Fruit fly (Drosophila melanogaster) whole organism, embryonic: ENCODE data around the gene rumi.

Source experiments
- CG10979 ChIP-seq: fragments of 200-800 bp; sonication (Bioruptor generic); optimal IDR thresholded peaks from 2 replicates; lab custom pipeline; 2018; ENCODE audit warnings: missing biosample characterization, mild to moderate bottlenecking, missing genetic modification characterization, moderate library complexity
- CG11085 ChIP-seq: fragments of 200-800 bp; sonication (Bioruptor generic); IDR thresholded peaks from 2 replicates; pipeline ENCODE4 v1.3.6; 2022; ENCODE audit warnings: missing biosample characterization, missing genetic modification characterization
- CG11723 ChIP-seq: fragments of 200-800 bp; sonication (Bioruptor generic); optimal IDR thresholded peaks from 2 replicates; lab custom pipeline; 2017; ENCODE audit warnings: missing biosample characterization, mild to moderate bottlenecking, missing genetic modification characterization
- CG13775 ChIP-seq: fragments of 200-800 bp; sonication (Bioruptor generic); optimal IDR thresholded peaks from 3 replicates; lab custom pipeline; 2017; ENCODE audit warnings: missing biosample characterization, mild to moderate bottlenecking, missing genetic modification characterization
- CG14710 ChIP-seq: fragments of 200-800 bp; sonication (Bioruptor generic); optimal IDR thresholded peaks from 3 replicates; lab custom pipeline; 2019; ENCODE audit warnings: missing biosample characterization, mild to moderate bottlenecking, missing genetic modification characterization, moderate library complexity
- CG14860 ChIP-seq: fragments of 200-800 bp; sonication (Bioruptor generic); IDR thresholded peaks from 3 replicates; pipeline ENCODE4 v1.3.6; 2022; ENCODE audit warnings: missing biosample characterization, missing genetic modification characterization; ENCODE audit not compliant: partially characterized antibody
- CG15011 ChIP-seq: fragments of 200-800 bp; sonication (Bioruptor generic); optimal IDR thresholded peaks from 3 replicates; lab custom pipeline; 2018; ENCODE audit warnings: missing biosample characterization, mild to moderate bottlenecking, missing genetic modification characterization
- CG1602 ChIP-seq: fragments of 200-800 bp; sonication (Bioruptor generic); optimal IDR thresholded peaks from 3 replicates; lab custom pipeline; 2016; ENCODE audit warnings: missing biosample characterization, missing genetic modification characterization
- CG1603 ChIP-seq: fragments of 200-800 bp; sonication (Bioruptor generic); optimal IDR thresholded peaks from 2 replicates; lab custom pipeline; 2019; ENCODE audit warnings: missing biosample characterization, mild to moderate bottlenecking, missing genetic modification characterization, moderate library complexity
- CG18476 ChIP-seq: fragments of 200-800 bp; sonication (Bioruptor generic); optimal IDR thresholded peaks from 2 replicates; lab custom pipeline; 2016; ENCODE audit warnings: missing biosample characterization, mild to moderate bottlenecking, missing genetic modification characterization
- CG2678 ChIP-seq: fragments of 200-800 bp; sonication (Bioruptor generic); optimal IDR thresholded peaks from 3 replicates; lab custom pipeline; 2019; ENCODE audit warnings: missing biosample characterization, mild to moderate bottlenecking, missing genetic modification characterization, moderate library complexity
- CG32767 ChIP-seq: fragments of 200-800 bp; sonication (Bioruptor generic); IDR thresholded peaks from 2 replicates; pipeline ENCODE4 v1.3.6; 2022; ENCODE audit warnings: missing biosample characterization, missing genetic modification characterization
- CG34224 ChIP-seq: fragments of 200-800 bp; sonication (Bioruptor generic); IDR thresholded peaks from 3 replicates; pipeline ENCODE4 v1.3.6; 2022; ENCODE audit warnings: missing biosample characterization, missing genetic modification characterization; ENCODE audit not compliant: partially characterized antibody
- CG34422 ChIP-seq: fragments of 200-800 bp; sonication (Bioruptor generic); IDR thresholded peaks from 3 replicates; pipeline ENCODE4 v1.3.6; 2022; ENCODE audit warnings: missing biosample characterization, missing genetic modification characterization
- CG42726 ChIP-seq: fragments of 200-800 bp; sonication (Bioruptor generic); IDR thresholded peaks from 2 replicates; pipeline ENCODE4 v1.3.6; 2022; ENCODE audit warnings: missing biosample characterization, missing genetic modification characterization; ENCODE audit not compliant: partially characterized antibody
- CG4617 ChIP-seq: fragments of 200-800 bp; sonication (Bioruptor generic); optimal IDR thresholded peaks from 3 replicates; lab custom pipeline; 2016; ENCODE audit warnings: missing biosample characterization, missing genetic modification characterization, borderline replicate concordance
- CG4707 ChIP-seq: fragments of 200-800 bp; sonication (Bioruptor generic); optimal IDR thresholded peaks from 2 replicates; lab custom pipeline; 2018; ENCODE audit warnings: missing biosample characterization, mild to moderate bottlenecking, missing genetic modification characterization, moderate library complexity
- CG7963 ChIP-seq: fragments of 200-800 bp; sonication (Bioruptor generic); IDR thresholded peaks from 3 replicates; pipeline ENCODE4 v1.3.6; 2022; ENCODE audit warnings: missing biosample characterization, missing genetic modification characterization; ENCODE audit not compliant: partially characterized antibody
- CrebB ChIP-seq: fragments of 200-800 bp; sonication (Bioruptor generic); optimal IDR thresholded peaks from 3 replicates; lab custom pipeline; 2018; ENCODE audit warnings: missing biosample characterization, mild to moderate bottlenecking, missing genetic modification characterization
- Dll ChIP-seq: fragments of 200-800 bp; sonication (Bioruptor generic); IDR thresholded peaks from 4 replicates; pipeline ENCODE4 v1.3.6; 2022; ENCODE audit warnings: missing biosample characterization, missing genetic modification characterization; ENCODE audit not compliant: partially characterized antibody
- Dp ChIP-seq: fragments of 200-800 bp; sonication (Bioruptor generic); optimal IDR thresholded peaks from 2 replicates; lab custom pipeline; 2018; ENCODE audit warnings: missing biosample characterization, mild to moderate bottlenecking, missing genetic modification characterization, moderate library complexity
- Fer1 ChIP-seq: fragments of 200-800 bp; sonication (Bioruptor generic); optimal IDR thresholded peaks from 2 replicates; lab custom pipeline; 2017; ENCODE audit warnings: missing biosample characterization, mild to moderate bottlenecking, missing genetic modification characterization
- Hr39 ChIP-seq: fragments of >200 bp; optimal IDR thresholded peaks from 2 replicates; lab custom pipeline; 2017
- Kr ChIP-seq: fragments of 200-800 bp; sonication (Bioruptor generic); optimal IDR thresholded peaks from 2 replicates; lab custom pipeline; 2017; ENCODE audit warnings: missing biosample characterization, mild to moderate bottlenecking, missing genetic modification characterization
- MBD-R2 ChIP-seq: fragments of 200-800 bp; sonication (Bioruptor generic); IDR thresholded peaks from 2 replicates; pipeline ENCODE4 v1.3.6; 2022; ENCODE audit warnings: missing biosample characterization, missing genetic modification characterization
- MTF-1 ChIP-seq: fragments of 200-800 bp; sonication (Bioruptor generic); optimal IDR thresholded peaks from 2 replicates; lab custom pipeline; 2018; ENCODE audit warnings: missing biosample characterization, mild to moderate bottlenecking, missing genetic modification characterization, borderline replicate concordance
- Med ChIP-seq: fragments of 200-800 bp; sonication (Bioruptor generic); peaks from one replicate; lab custom pipeline; 2016; ENCODE audit warnings: missing biosample characterization, missing genetic modification characterization, mild to moderate bottlenecking, inconsistent platforms, moderate library complexity
- Myb ChIP-seq: fragments of 200-800 bp; sonication (Bioruptor generic); optimal IDR thresholded peaks from 2 replicates; lab custom pipeline; 2016; ENCODE audit warnings: missing biosample characterization, missing genetic modification characterization
- Scr ChIP-seq: fragments of 200-800 bp; sonication (Bioruptor generic); IDR thresholded peaks from 2 replicates; pipeline ENCODE4 v1.3.6; 2022; ENCODE audit warnings: missing biosample characterization, missing genetic modification characterization; ENCODE audit not compliant: partially characterized antibody
- Sin3A ChIP-seq: fragments of >200 bp; optimal IDR thresholded peaks from 2 replicates; lab custom pipeline; 2018
- Xbp1 ChIP-seq: fragments of 200-800 bp; sonication (Bioruptor generic); optimal IDR thresholded peaks from 3 replicates; lab custom pipeline; 2016; ENCODE audit warnings: missing biosample characterization, mild to moderate bottlenecking, missing genetic modification characterization
- YL-1 ChIP-seq: fragments of 200-800 bp; sonication (Bioruptor generic); optimal IDR thresholded peaks from 3 replicates; lab custom pipeline; 2017; ENCODE audit warnings: missing biosample characterization, mild to moderate bottlenecking, missing genetic modification characterization
- chm ChIP-seq: fragments of 200-800 bp; sonication (Bioruptor generic); IDR thresholded peaks from 2 replicates; pipeline ENCODE4 v1.3.6; 2022; ENCODE audit warnings: missing biosample characterization, missing genetic modification characterization
- ftz-f1 ChIP-seq: fragments of 200-800 bp; sonication (Bioruptor generic); optimal IDR thresholded peaks from 2 replicates; lab custom pipeline; 2016; ENCODE audit warnings: missing biosample characterization, missing genetic modification characterization
- grn ChIP-seq: fragments of 200-800 bp; sonication (Bioruptor generic); optimal IDR thresholded peaks from 3 replicates; lab custom pipeline; 2017; ENCODE audit warnings: missing biosample characterization, missing genetic modification characterization
- hbn ChIP-seq: fragments of 200-800 bp; sonication (Bioruptor generic); IDR thresholded peaks from 2 replicates; pipeline ENCODE4 v1.3.6; 2022; ENCODE audit warnings: missing biosample characterization, missing genetic modification characterization; ENCODE audit not compliant: partially characterized antibody
- mld ChIP-seq: fragments of 200-800 bp; sonication (Bioruptor generic); IDR thresholded peaks from 3 replicates; pipeline ENCODE4 v1.3.6; 2022; ENCODE audit warnings: missing biosample characterization, missing genetic modification characterization; ENCODE audit not compliant: partially characterized antibody
- nerfin-2 ChIP-seq: fragments of 200-800 bp; sonication (Bioruptor generic); IDR thresholded peaks from 2 replicates; pipeline ENCODE4 v1.3.6; 2022; ENCODE audit warnings: missing biosample characterization, missing genetic modification characterization; ENCODE audit not compliant: partially characterized antibody
- peb ChIP-seq: fragments of 200-800 bp; sonication (Bioruptor generic); IDR thresholded peaks from 2 replicates; pipeline ENCODE4 v1.3.6; 2022; ENCODE audit warnings: missing biosample characterization, missing genetic modification characterization
- phol ChIP-seq: fragments of 200-800 bp; sonication (Bioruptor generic); optimal IDR thresholded peaks from 3 replicates; lab custom pipeline; 2018; ENCODE audit warnings: missing biosample characterization, mild to moderate bottlenecking, missing genetic modification characterization, moderate library complexity
- pnt ChIP-seq: fragments of 200-800 bp; sonication (Bioruptor generic); optimal IDR thresholded peaks from 3 replicates; lab custom pipeline; 2016; ENCODE audit warnings: missing biosample characterization, missing genetic modification characterization
- pzg ChIP-seq: fragments of 200-800 bp; sonication (Bioruptor generic); optimal IDR thresholded peaks from 3 replicates; lab custom pipeline; 2018; ENCODE audit warnings: missing biosample characterization, mild to moderate bottlenecking, missing genetic modification characterization, moderate library complexity
- sima ChIP-seq: fragments of 200-800 bp; sonication (Bioruptor generic); optimal IDR thresholded peaks from 2 replicates; lab custom pipeline; 2016; ENCODE audit warnings: missing biosample characterization, missing genetic modification characterization
- sna ChIP-seq: fragments of 200-800 bp; sonication (Bioruptor generic); IDR thresholded peaks from 2 replicates; pipeline ENCODE4 v1.3.6; 2022; ENCODE audit warnings: missing biosample characterization, missing genetic modification characterization; ENCODE audit not compliant: partially characterized antibody
- tgo ChIP-seq: fragments of 200-800 bp; sonication (Bioruptor generic); IDR thresholded peaks from 3 replicates; pipeline ENCODE4 v1.3.6; 2022; ENCODE audit warnings: missing biosample characterization, missing genetic modification characterization
- ttk ChIP-seq: fragments of 200-800 bp; sonication (Bioruptor generic); IDR thresholded peaks from 2 replicates; pipeline ENCODE4 v2.1.2; 2022; ENCODE audit warnings: missing biosample characterization, missing genetic modification characterization
- vnd ChIP-seq: fragments of 200-800 bp; sonication (Bioruptor generic); IDR thresholded peaks from 3 replicates; pipeline ENCODE4 v1.3.6; 2022; ENCODE audit warnings: missing biosample characterization, missing genetic modification characterization; ENCODE audit not compliant: partially characterized antibody

Gene rumi

DNA sequence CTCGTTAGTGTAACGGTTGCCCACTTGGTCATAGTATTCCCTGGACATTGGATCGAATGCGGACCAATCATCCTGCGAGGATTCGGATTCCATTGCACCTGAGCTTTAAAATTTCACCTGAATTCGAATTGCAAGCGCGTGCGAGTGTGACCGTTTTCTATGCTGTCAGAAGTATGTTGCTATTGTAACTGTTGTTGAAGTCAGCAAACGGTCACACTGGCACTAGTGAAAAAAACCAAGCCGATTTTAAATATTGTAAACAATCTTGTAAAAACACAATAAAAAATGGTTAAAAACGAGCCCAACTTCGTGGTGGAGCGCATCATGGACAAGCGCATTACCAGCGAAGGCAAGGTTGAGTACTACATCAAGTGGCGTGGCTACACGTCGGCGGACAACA is 5.0 kb downstream of the rumi start, which contains the start of the genes vret and HP1c (continued):
- TF ChIP-seq CG42726 (GFP tag; lab: Robert Waterston, UW) (no peak), Xbp1 (GFP tag; lab: Kevin White, UChicago) (no peak), CG32767 (GFP tag; lab: Robert Waterston, UW) (no peak), pnt (GFP tag; lab: Kevin White, UChicago) (no peak), tgo (GFP tag; lab: Robert Waterston, UW) (no peak), CG4707 (GFP tag; lab: Kevin White, UChicago) (no peak), ttk (GFP tag; lab: Robert Waterston, UW) (no peak), CrebB (no peak), Myb (GFP tag; lab: Kevin White, UChicago) (peak; percentile 74), CG1603 (tag; lab: Kevin White, UChicago) (peak; percentile 97), CG13775 (GFP tag; lab: Kevin White, UChicago) (no peak), CG14710 (tag; lab: Kevin White, UChicago) (peak; percentile 95), mld (GFP tag; lab: Robert Waterston, UW) (no peak), Kr (GFP tag; lab: Kevin White, UChicago) (no peak), peb (GFP tag; lab: Robert Waterston, UW) (no peak), Med (peak; percentile 76)

DNA sequence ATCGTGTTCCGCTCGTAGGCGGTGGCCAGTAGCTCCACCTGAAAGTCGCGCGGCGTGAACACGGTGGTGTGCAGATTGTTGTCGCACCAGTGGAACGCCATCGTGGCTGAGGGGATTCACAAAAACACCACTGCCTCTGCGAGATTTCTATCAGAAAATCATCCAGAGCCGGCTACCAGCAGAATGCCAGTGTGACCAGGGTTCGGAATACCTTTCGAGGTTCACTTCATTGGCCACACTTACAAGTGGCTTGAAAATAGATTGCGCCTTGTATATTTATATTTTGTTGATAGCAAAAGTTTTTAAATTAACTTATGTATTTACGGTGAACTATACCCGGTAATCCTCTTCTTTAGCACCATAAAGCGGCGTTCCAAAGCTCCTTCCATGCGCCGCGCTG is 9.5 kb downstream of the rumi start, which contains the start of the genes Dcr-1 and CG6985:
TSS of gene Dcr-1 (minus strand) at position 162 of the 400 bp plus-strand sequence.
TSS of gene CG6985 (plus strand) at position 221 of the 400 bp plus-strand sequence.
- TF ChIP-seq YL-1 (GFP tag; lab: Kevin White, UChicago) (peak; percentile 50), pzg (GFP tag; lab: Kevin White, UChicago) (peak; percentile 42), Sin3A (peak; percentile 13), Dp (GFP tag; lab: Kevin White, UChicago) (peak; percentile 64), CG34422 (peak; percentile 54; the same call in 1 of the 3 replicates), vnd (GFP tag; lab: Robert Waterston, UW) (peak; percentile 29; the same call in 1 of the 3 replicates), nerfin-2 (no peak), CG11085 (GFP tag; lab: Robert Waterston, UW) (no peak), CG7963 (GFP tag; lab: Robert Waterston, UW) (peak; percentile 26; the same call in 1 of the 3 replicates), CG4707 (GFP tag; lab: Kevin White, UChicago) (no peak), mld (GFP tag; lab: Robert Waterston, UW) (0 out of 3 replicates have a peak, but pooled peaks have one; percentile 24), sna (GFP tag; lab: Robert Waterston, UW) (peak; percentile 45; the same call in 1 of the 2 replicates), chm (GFP tag; lab: Robert Waterston, UW) (no peak), CG34224 (GFP tag; lab: Robert Waterston, UW) (peak; percentile 33; the same call in 2 of the 3 replicates), CG15011 (GFP tag; lab: Kevin White, UChicago) (no peak), CG18476 (GFP tag; lab: Kevin White, UChicago) (no peak), Hr39 (lab: Kevin White, UChicago) (no peak), MTF-1 (GFP tag; lab: Kevin White, UChicago) (no peak), Dll (0 out of 4 replicates have a peak, but pooled peaks have one; percentile 23), grn (peak; percentile 56), CG11723 (GFP tag; lab: Kevin White, UChicago) (no peak), CG1602 (GFP tag; lab: Kevin White, UChicago) (no peak), CG2678 (tag; lab: Kevin White, UChicago) (no peak), CG14860 (GFP tag; lab: Robert Waterston, UW) (no peak), hbn (peak; percentile 28; the same call in 1 of the 2 replicates), CG10979 (no peak), sima (GFP tag; lab: Kevin White, UChicago) (no peak), ftz-f1 (GFP tag; lab: Kevin White, UChicago) (no peak), MBD-R2 (GFP tag; lab: Robert Waterston, UW) (peak; percentile 88), Fer1 (GFP tag; lab: Kevin White, UChicago) (no peak), CG4617 (GFP tag; lab: Kevin White, UChicago) (peak; percentile 56), Scr (GFP tag; lab: Robert Waterston, UW) (peak; percentile 32), CG14710 (tag; lab: Kevin White, UChicago) (peak; percentile 50), phol (no peak)
